Fruit fly (Drosophila melanogaster): ENCODE measurements around the gene CG3078.

- TF ChIP-seq Eip78C (GFP tag) (peak; percentile 81), CG8632 (GFP tag; optimal IDR thresholded peaks at IDR 0.05) (peak; percentile 39), salr (GFP tag; optimal IDR thresholded peaks at IDR 0.05) (peak; percentile 73 to 85), CG10631 (GFP tag; optimal IDR thresholded peaks at IDR 0.05) (peak; percentile 48), CG4318 (GFP tag; optimal IDR thresholded peaks at IDR 0.05) (no peak), Hr38 (GFP tag; optimal IDR thresholded peaks at IDR 0.05) (no peak), dac (GFP tag; optimal IDR thresholded peaks at IDR 0.05) (peak; percentile 74), CG11902 (GFP tag; optimal IDR thresholded peaks at IDR 0.05) (no peak), acj6 (GFP tag; optimal IDR thresholded peaks at IDR 0.05) (peak; percentile 16), Ets96B (tag; optimal IDR thresholded peaks at IDR 0.05) (peak; percentile 61), CG11294 (GFP tag; IDR thresholded peaks at IDR 0.05) (peak; percentile 52; the same call in 1 of the 2 replicates), eg (GFP tag; IDR thresholded peaks at IDR 0.05) (peak; percentile 95), CG6808 (GFP tag; optimal IDR thresholded peaks at IDR 0.05) (peak; percentile 93), OdsH (GFP tag; optimal IDR thresholded peaks at IDR 0.05) (peak; percentile 29)
Measured at dm6 chrX:2289134-2289533, 29.5 kb upstream of the CG3078 start.
